Fruit fly (Drosophila melanogaster): ENCODE data around the gene CG43231.
A peak's percentile ranks its signal among the peaks of the same experiment; 100 is the strongest.

Gene CG43231

DNA sequence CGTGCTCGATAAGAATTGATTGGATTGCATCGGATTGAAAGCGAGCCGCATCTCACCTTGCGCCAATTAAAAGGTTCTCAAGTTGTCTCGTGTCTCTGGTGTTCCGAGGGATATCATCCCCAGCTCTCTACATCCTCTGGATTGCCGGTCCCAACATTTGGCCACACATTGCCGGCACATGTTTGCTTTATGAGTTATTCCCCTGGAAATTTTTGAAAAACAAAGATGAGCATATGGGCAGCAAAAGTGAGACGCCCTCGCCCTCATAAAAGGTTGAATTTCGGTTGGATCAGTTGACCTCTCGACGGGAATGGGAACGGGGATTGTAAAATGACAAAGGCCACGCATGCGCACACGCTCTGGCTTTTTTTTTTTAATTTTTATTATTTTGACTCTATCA is 51.1 kb downstream of the CG43231 start:
- TF ChIP-seq twi (tag; optimal IDR thresholded peaks at IDR 0.05) (peak; percentile 98), lbe (GFP tag; optimal IDR thresholded peaks at IDR 0.05) (no peak), cad (GFP tag; optimal IDR thresholded peaks at IDR 0.05) (peak; percentile 34), Myb (GFP tag; optimal IDR thresholded peaks at IDR 0.05) (no peak)
